Worm (Caenorhabditis elegans) whole organism, late embryonic: ENCODE measurements around the gene rpl-11.2.

Experiments used
- F13H6.1 ChIP-seq: sonication (generic microtip); optimal IDR thresholded peaks from 2 replicates; lab custom pipeline; 2016; ENCODE audit warnings: missing genetic modification characterization, missing compliant biosample characterization
- Y22D7AL.16 ChIP-seq: sonication (generic microtip); optimal IDR thresholded peaks from 2 replicates; lab custom pipeline; 2016; ENCODE audit warnings: missing genetic modification characterization, missing compliant biosample characterization
- ceh-14 ChIP-seq: sonication (generic microtip); optimal IDR thresholded peaks from 2 replicates; lab custom pipeline; 2016; ENCODE audit warnings: missing genotype, missing genetic modification characterization, missing compliant biosample characterization
- ceh-34 ChIP-seq: sonication (generic microtip); optimal IDR thresholded peaks from 2 replicates; lab custom pipeline; 2016; ENCODE audit warnings: mild to moderate bottlenecking, missing genetic modification characterization, missing compliant biosample characterization
- ceh-45 ChIP-seq: fragments of 200-800 bp; sonication (Bioruptor generic); IDR thresholded peaks from 2 replicates; pipeline ENCODE4 v1.3.6; 2022; ENCODE audit warnings: missing genetic modification reagents, missing genetic modification characterization, missing compliant biosample characterization
- dve-1 ChIP-seq: sonication (generic microtip); optimal IDR thresholded peaks from 2 replicates; lab custom pipeline; 2017; ENCODE audit warnings: antibody characterized with exemption, mild to moderate bottlenecking, missing genetic modification characterization, missing compliant biosample characterization
- fkh-10 ChIP-seq: fragments of 150-350 bp; optimal IDR thresholded peaks from 2 replicates; lab custom pipeline; 2014; ENCODE audit warnings: missing biosample characterization, missing genetic modification reagents, missing genetic modification characterization
- hlh-30 ChIP-seq: sonication (generic microtip); optimal IDR thresholded peaks from 2 replicates; lab custom pipeline; 2017; ENCODE audit warnings: antibody characterized with exemption, missing genetic modification characterization, missing compliant biosample characterization; ENCODE audit not compliant: insufficient read depth
- hlh-8 ChIP-seq: sonication (generic microtip); optimal IDR thresholded peaks from 2 replicates; lab custom pipeline; 2016; ENCODE audit warnings: missing genotype, missing genetic modification characterization, missing compliant biosample characterization
- nfya-1 ChIP-seq: sonication (generic microtip); optimal IDR thresholded peaks from 2 replicates; lab custom pipeline; 2017; ENCODE audit warnings: missing genetic modification characterization, mild to moderate bottlenecking, missing compliant biosample characterization, antibody characterized with exemption, moderate library complexity
- nhr-11 ChIP-seq: fragments of 150-350 bp; optimal IDR thresholded peaks from 2 replicates; lab custom pipeline; 2014; ENCODE audit warnings: missing biosample characterization, missing genetic modification characterization
- nhr-232 ChIP-seq: sonication (generic microtip); optimal IDR thresholded peaks from 2 replicates; lab custom pipeline; 2016; ENCODE audit warnings: missing genetic modification characterization, missing compliant biosample characterization
- pag-3 ChIP-seq: sonication (generic microtip); optimal IDR thresholded peaks from 2 replicates; lab custom pipeline; 2016; ENCODE audit warnings: missing compliant biosample characterization, missing genetic modification characterization, borderline replicate concordance
- pha-4 ChIP-seq: fragments of 150-350 bp; optimal IDR thresholded peaks from 2 replicates; lab custom pipeline; 2018; ENCODE audit warnings: missing biosample characterization, missing genetic modification reagents, missing genetic modification characterization
- sdc-2 ChIP-seq: sonication (generic microtip); optimal IDR thresholded peaks from 2 replicates; lab custom pipeline; 2016; ENCODE audit warnings: missing genotype, missing genetic modification characterization, missing compliant biosample characterization
- unc-42 ChIP-seq: sonication (generic microtip); optimal IDR thresholded peaks from 2 replicates; lab custom pipeline; 2016; ENCODE audit warnings: missing genotype, missing genetic modification characterization, missing compliant biosample characterization
- unc-86 ChIP-seq: sonication (generic microtip); optimal IDR thresholded peaks from 2 replicates; lab custom pipeline; 2016; ENCODE audit warnings: missing genetic modification characterization, missing compliant biosample characterization
- zip-5 ChIP-seq: sonication (generic microtip); optimal IDR thresholded peaks from 2 replicates; lab custom pipeline; 2016; ENCODE audit warnings: missing genetic modification characterization, missing compliant biosample characterization

The rpl-11.2 gene

DNA sequence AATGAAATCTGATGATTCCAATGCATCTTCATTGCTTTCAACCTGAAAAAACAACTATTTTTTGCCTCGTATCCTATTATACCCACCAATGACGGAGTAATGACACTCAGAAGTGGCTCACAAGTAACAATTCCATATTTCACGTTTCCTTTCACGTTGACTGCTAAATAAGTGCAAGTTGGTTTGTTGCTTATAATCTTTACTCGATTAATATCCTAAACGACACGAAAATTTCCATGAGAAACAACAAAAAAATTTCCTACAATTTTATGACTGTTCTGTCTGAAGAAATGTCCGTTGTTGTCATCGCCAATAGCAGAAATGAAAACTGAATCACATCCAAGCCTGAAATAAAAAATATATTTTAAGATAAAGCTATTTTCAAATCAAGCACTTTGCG, 45.0 kb downstream of the rpl-11.2 start:
- no peak for TF ChIP-seq ceh-45
- no peak for TF ChIP-seq hlh-8
- no peak for TF ChIP-seq hlh-30 (tag; lab: Kevin White, UChicago)
- no peak for TF ChIP-seq nfya-1 (tag; lab: Kevin White, UChicago)
- TF ChIP-seq Y22D7AL.16 (tag; lab: Kevin White, UChicago), result no peak
- TF ChIP-seq zip-5 (tag; lab: Kevin White, UChicago), result no peak
- TF ChIP-seq nhr-11 (tag; lab: Kevin White, UChicago), result no peak
- TF ChIP-seq unc-42 (tag; lab: Kevin White, UChicago), result no peak
- TF ChIP-seq pag-3 (tag; lab: Kevin White, UChicago), result no peak
- no peak for TF ChIP-seq fkh-10 (GFP tag; lab: Kevin White, UChicago)
- no peak for TF ChIP-seq nhr-232 (tag; lab: Kevin White, UChicago)

- no peak for TF ChIP-seq unc-86 (tag; lab: Kevin White, UChicago)
- no peak for TF ChIP-seq F13H6.1 (tag; lab: Kevin White, UChicago)
- no peak for TF ChIP-seq ceh-34
- no peak for TF ChIP-seq ceh-14 (tag; lab: Kevin White, UChicago)
- TF ChIP-seq pha-4 (tag; lab: Kevin White, UChicago), result no peak
- TF ChIP-seq sdc-2 (tag; lab: Kevin White, UChicago), result no peak
- no peak for TF ChIP-seq dve-1 (tag; lab: Kevin White, UChicago)
- TF ChIP-seq, all 69 proteins: peak for 0
Observed at ce11 chrX:2191925-2192554, 50.4 kb downstream of the rpl-11.2 start, which contains the start of gene gap-1. Gene gap-1 (plus strand): TSS chrX:2192504.
